Fruit fly (Drosophila melanogaster): Measurements from ENCODE around the gene CG14292.

dm6 chr3R:18947307-18947706 lies 41.9 kb upstream of the CG14292 start:
- TF ChIP-seq CTCF (optimal IDR thresholded peaks at IDR 0.05) (no peak), CG8478 (optimal IDR thresholded peaks at IDR 0.05) (no peak)

Data from S2 (cell line).